Worm (Caenorhabditis elegans) whole organism, L4/young adult: ENCODE data around the gene F10E9.2.

Source experiments
- W03F9.2 ChIP-seq: fragments of 150-350 bp; optimal IDR thresholded peaks from 2 replicates; lab custom pipeline; 2014; ENCODE audit warnings: missing biosample characterization, missing genetic modification characterization
- dao-5 ChIP-seq: sonication (generic microtip); optimal IDR thresholded peaks from 2 replicates; lab custom pipeline; 2016; ENCODE audit warnings: missing genotype, missing genetic modification characterization, moderate library complexity, missing compliant biosample characterization
- him-1 ChIP-seq: sonication (generic microtip); optimal IDR thresholded peaks from 2 replicates; lab custom pipeline; 2016; ENCODE audit warnings: missing genotype, missing genetic modification reagents, missing genetic modification characterization, missing compliant biosample characterization

Gene F10E9.2

DNA sequence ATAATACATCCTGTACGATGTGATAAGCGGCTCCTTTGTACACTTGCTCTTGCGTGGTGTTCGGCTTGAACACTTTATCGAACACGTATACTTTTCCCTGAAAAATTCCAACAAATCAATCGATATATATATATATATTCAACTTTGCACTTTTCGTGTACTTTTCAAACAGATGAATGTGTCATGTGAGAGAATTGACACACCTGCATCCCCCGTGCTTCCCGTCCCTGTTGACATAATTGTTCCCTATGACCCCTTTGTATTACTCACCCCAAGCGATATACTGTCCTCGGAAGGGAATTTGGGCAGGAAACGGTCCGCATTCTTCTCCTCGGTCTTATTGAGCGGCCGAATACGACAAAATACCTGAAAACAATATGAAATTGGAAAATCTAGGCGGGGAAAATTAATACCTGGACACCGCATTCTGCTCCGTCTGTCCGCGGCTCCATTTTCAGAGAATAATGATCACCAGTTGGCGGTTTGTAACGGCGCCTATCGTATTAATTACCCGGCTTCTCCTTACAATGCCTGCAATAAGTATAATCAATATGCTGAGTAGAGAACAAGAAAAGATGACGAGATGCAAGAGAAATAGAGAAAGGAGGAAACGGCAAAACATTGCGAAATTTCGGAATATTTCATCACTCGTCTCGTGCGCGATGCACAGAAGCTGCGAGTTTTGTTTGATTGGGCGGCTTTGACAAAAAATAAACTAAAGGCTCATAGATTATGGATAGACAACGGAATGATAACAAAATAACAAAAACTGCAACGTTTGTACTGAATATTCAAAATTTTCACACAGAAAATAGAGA, 42.4 kb downstream of the F10E9.2 start, which contains the start of gene unc-116:
unc-116 (minus strand) TSS at position 531 of the 818 bp plus-strand sequence.
- no peak for TF ChIP-seq dao-5
- TF ChIP-seq him-1 (tag; lab: Kevin White, UChicago): peak; percentile 17
- TF ChIP-seq W03F9.2 (tag; lab: Kevin White, UChicago): no peak

DNA sequence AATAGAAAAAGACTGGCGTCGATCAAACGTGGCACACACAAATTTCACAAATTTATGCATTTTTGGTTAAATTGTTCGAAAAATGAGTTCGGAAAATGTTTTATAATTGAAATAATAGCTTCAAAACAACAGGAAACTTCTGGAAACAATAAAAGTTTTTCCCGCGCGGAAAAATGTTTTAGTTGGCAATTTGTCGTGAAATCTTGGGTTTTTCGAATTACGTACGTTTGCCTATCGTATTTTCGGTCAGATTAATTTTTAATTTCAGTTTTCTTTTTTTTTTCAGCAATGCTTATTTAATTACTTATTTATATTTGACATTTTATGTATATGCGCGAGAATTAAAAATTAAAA, 42.9 kb downstream of the F10E9.2 start:
- TF ChIP-seq him-1 (tag; lab: Kevin White, UChicago): no peak

DNA sequence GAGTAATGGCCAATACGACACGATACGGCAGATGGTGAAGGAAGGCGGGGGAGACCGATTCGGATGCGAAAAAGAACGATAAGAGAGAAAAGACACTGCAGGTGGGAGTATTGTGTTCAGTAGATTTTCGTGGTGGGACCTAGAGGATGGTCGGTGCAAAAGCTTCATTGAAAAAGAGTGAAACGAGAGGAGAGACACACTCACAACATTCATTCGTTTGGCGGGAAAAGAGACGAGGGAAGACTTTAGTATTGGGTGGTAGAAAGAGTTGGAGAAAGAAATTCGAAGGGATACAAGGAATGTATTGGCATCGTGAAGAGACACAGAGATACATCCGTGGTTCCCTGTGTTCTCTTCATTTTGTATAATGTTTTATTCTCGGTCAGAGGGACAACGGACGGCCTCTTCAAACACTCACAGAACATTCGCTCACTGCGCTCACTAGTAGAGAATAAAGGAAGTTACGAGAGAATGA, 44.0 kb downstream of the F10E9.2 start:
- TF ChIP-seq dao-5 (no peak), W03F9.2 (tag; lab: Kevin White, UChicago) (peak; percentile 46), him-1 (tag; lab: Kevin White, UChicago) (no peak)

- TF ChIP-seq dao-5 (no peak), W03F9.2 (tag; lab: Kevin White, UChicago) (peak; percentile 65), him-1 (tag; lab: Kevin White, UChicago) (no peak)
Measured at ce11 chrIII:8358213-8358672, 45.8 kb downstream of the F10E9.2 start, which contains the start of the genes R05D3.8 and rfp-1. Gene R05D3.8, minus strand, starts transcription at chrIII:8358327. Gene rfp-1, plus strand, starts transcription at chrIII:8358622.

DNA sequence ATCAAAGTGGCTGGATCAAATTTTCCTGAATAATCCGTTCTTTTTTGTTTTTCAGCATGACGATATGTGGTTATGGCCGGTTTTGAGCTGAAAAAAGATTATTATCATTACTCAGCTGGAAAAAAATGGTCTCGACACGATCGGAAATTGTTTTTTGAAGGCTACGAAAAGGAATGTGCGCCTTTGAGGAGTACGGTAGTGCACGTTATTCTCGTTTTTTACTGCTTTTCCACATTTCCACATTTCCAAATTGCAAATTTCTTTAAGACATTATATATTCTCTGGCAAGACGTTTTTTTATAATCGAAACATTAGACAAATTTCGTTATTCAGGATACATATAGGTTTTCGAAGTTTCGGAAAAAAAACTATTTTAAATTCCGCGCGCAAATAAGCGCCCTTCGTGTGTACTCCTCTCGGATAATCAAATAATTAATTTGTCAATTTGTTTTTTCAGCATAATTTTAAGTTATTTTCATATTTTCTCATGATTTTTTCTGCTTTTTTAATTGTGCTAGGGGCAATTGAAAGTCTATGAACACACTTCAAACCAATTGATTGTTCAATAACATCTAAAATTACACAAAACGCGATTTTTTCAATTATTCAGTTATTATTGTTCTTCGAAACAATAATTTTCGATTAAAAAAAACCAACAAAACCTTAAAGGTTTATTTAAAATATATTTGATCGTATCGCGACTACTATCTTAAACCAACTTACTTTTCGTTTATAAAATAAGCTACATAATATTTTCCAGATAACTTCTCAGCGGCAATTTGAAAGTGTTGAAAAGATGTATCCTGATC, 51.0 kb downstream of the F10E9.2 start, which contains the start of gene R05D3.3:
R05D3.3 (plus strand) TSS at position 759 of the 809 bp plus-strand sequence.
- no peak for TF ChIP-seq W03F9.2 (tag; lab: Kevin White, UChicago)
